Fruit fly (Drosophila melanogaster) whole organism, embryonic: ENCODE measurements around the gene fan.

ENCODE experiments used
- ATbp ChIP-seq: fragments of 200-800 bp; sonication (Bioruptor generic); optimal IDR thresholded peaks from 2 replicates; lab custom pipeline; 2017; ENCODE audit warnings: missing biosample characterization, mild to moderate bottlenecking, missing genetic modification characterization, missing genetic modification reagents
- Aef1 ChIP-seq: fragments of 200-800 bp; sonication (Bioruptor generic); IDR thresholded peaks from 3 replicates; pipeline ENCODE4 v1.3.6; 2022; ENCODE audit warnings: missing biosample characterization, missing genetic modification characterization
- Bdp1 ChIP-seq: fragments of 200-800 bp; sonication (Bioruptor generic); optimal IDR thresholded peaks from 3 replicates; lab custom pipeline; 2016; ENCODE audit warnings: missing biosample characterization, missing genetic modification characterization
- CG10147 ChIP-seq: fragments of 200-800 bp; sonication (Bioruptor generic); optimal IDR thresholded peaks from 2 replicates; lab custom pipeline; 2019; ENCODE audit warnings: missing biosample characterization, mild to moderate bottlenecking, missing genetic modification characterization, moderate library complexity
- CG10366 ChIP-seq: fragments of 200-800 bp; sonication (Bioruptor generic); IDR thresholded peaks from 2 replicates; pipeline ENCODE4 v1.3.6; 2022; ENCODE audit warnings: missing biosample characterization, missing genetic modification characterization
- CG10565 ChIP-seq: fragments of 200-800 bp; sonication (Bioruptor generic); optimal IDR thresholded peaks from 3 replicates; lab custom pipeline; 2016; ENCODE audit warnings: missing biosample characterization, mild to moderate bottlenecking, missing genetic modification characterization
- CG10979 ChIP-seq: fragments of 200-800 bp; sonication (Bioruptor generic); optimal IDR thresholded peaks from 2 replicates; lab custom pipeline; 2018; ENCODE audit warnings: missing biosample characterization, mild to moderate bottlenecking, missing genetic modification characterization, moderate library complexity
- CG11085 ChIP-seq: fragments of 200-800 bp; sonication (Bioruptor generic); IDR thresholded peaks from 2 replicates; pipeline ENCODE4 v1.3.6; 2022; ENCODE audit warnings: missing biosample characterization, missing genetic modification characterization
- CG12391 ChIP-seq: fragments of 200-800 bp; sonication (Bioruptor generic); optimal IDR thresholded peaks from 3 replicates; lab custom pipeline; 2018; ENCODE audit warnings: missing biosample characterization, mild to moderate bottlenecking, missing genetic modification characterization, moderate library complexity
- CG12942 ChIP-seq: fragments of 200-800 bp; sonication (Bioruptor generic); optimal IDR thresholded peaks from 3 replicates; lab custom pipeline; 2016; ENCODE audit warnings: missing biosample characterization, missing genetic modification characterization
- CG1529 ChIP-seq: fragments of 200-800 bp; sonication (Bioruptor generic); optimal IDR thresholded peaks from 3 replicates; lab custom pipeline; 2018; ENCODE audit warnings: missing biosample characterization, missing genetic modification characterization
- CG2116 ChIP-seq: fragments of 200-800 bp; sonication (Bioruptor generic); optimal IDR thresholded peaks from 3 replicates; lab custom pipeline; 2018; ENCODE audit warnings: missing biosample characterization, mild to moderate bottlenecking, missing genetic modification characterization
- CG30020 ChIP-seq: fragments of 200-800 bp; optimal IDR thresholded peaks from 2 replicates; lab custom pipeline; 2019; ENCODE audit warnings: missing biosample characterization, mild to moderate bottlenecking, missing genetic modification characterization, moderate library complexity
- CG3407 ChIP-seq: fragments of 200-800 bp; sonication (Bioruptor generic); optimal IDR thresholded peaks from 2 replicates; lab custom pipeline; 2018; ENCODE audit warnings: missing biosample characterization, mild to moderate bottlenecking, missing genetic modification characterization
- CG34422 ChIP-seq: fragments of 200-800 bp; sonication (Bioruptor generic); IDR thresholded peaks from 3 replicates; pipeline ENCODE4 v1.3.6; 2022; ENCODE audit warnings: missing biosample characterization, missing genetic modification characterization
- CG3995 ChIP-seq: fragments of 200-800 bp; sonication (Bioruptor generic); optimal IDR thresholded peaks from 3 replicates; lab custom pipeline; 2016; ENCODE audit warnings: missing biosample characterization, missing genetic modification characterization
- CG42726 ChIP-seq: fragments of 200-800 bp; sonication (Bioruptor generic); IDR thresholded peaks from 2 replicates; pipeline ENCODE4 v1.3.6; 2022; ENCODE audit warnings: missing biosample characterization, missing genetic modification characterization; ENCODE audit not compliant: partially characterized antibody
- CG4282 ChIP-seq: fragments of 200-800 bp; sonication (Bioruptor generic); optimal IDR thresholded peaks from 2 replicates; lab custom pipeline; 2016; ENCODE audit warnings: missing biosample characterization, missing genetic modification characterization
- CG6765 ChIP-seq: fragments of 200-800 bp; sonication (Bioruptor generic); optimal IDR thresholded peaks from 3 replicates; lab custom pipeline; 2017; ENCODE audit warnings: missing biosample characterization, mild to moderate bottlenecking, missing genetic modification characterization
- CG7786 ChIP-seq: fragments of 200-800 bp; sonication (Bioruptor generic); optimal IDR thresholded peaks from 2 replicates; lab custom pipeline; 2016; ENCODE audit warnings: missing biosample characterization, missing genetic modification characterization
- CG7987 ChIP-seq: fragments of 200-800 bp; sonication (Bioruptor generic); optimal IDR thresholded peaks from 2 replicates; lab custom pipeline; 2018; ENCODE audit warnings: missing biosample characterization, mild to moderate bottlenecking, missing genetic modification characterization, moderate library complexity
- CG8281 ChIP-seq: fragments of 200-800 bp; sonication (Bioruptor generic); optimal IDR thresholded peaks from 2 replicates; lab custom pipeline; 2018; ENCODE audit warnings: missing biosample characterization, mild to moderate bottlenecking, missing genetic modification characterization, moderate library complexity
- CG8478 ChIP-seq: fragments of >200 bp; optimal IDR thresholded peaks from 2 replicates; lab custom pipeline; 2018
- CG8944 ChIP-seq: fragments of 200-800 bp; sonication (Bioruptor generic); optimal IDR thresholded peaks from 3 replicates; lab custom pipeline; 2016; ENCODE audit warnings: missing biosample characterization, missing genetic modification characterization
- Chrac-16 ChIP-seq: fragments of 200-800 bp; sonication (Bioruptor generic); optimal IDR thresholded peaks from 3 replicates; lab custom pipeline; 2016; ENCODE audit warnings: missing biosample characterization, missing genetic modification characterization
- Drgx ChIP-seq: fragments of 200-800 bp; sonication (Bioruptor generic); IDR thresholded peaks from 2 replicates; pipeline ENCODE4 v1.3.6; 2022; ENCODE audit warnings: missing biosample characterization, missing genetic modification characterization
- E2f2 ChIP-seq: fragments of 200-800 bp; sonication (Bioruptor generic); IDR thresholded peaks from 2 replicates; pipeline ENCODE4 v1.3.6; 2022; ENCODE audit warnings: missing biosample characterization, missing genetic modification characterization
- Hr51 ChIP-seq, 2 experiments: fragments of 200-800 bp; sonication (Bioruptor generic); optimal IDR thresholded peaks; 2 replicates in 1 of 2; 3 replicates in 1 of 2; lab custom pipeline; 2016 to 2018; ENCODE audit warnings: missing biosample characterization in 2 of 2, missing genetic modification characterization in 2 of 2, mild to moderate bottlenecking in 1 of 2, moderate library complexity in 1 of 2
- Kr ChIP-seq: fragments of 200-800 bp; sonication (Bioruptor generic); optimal IDR thresholded peaks from 2 replicates; lab custom pipeline; 2017; ENCODE audit warnings: missing biosample characterization, mild to moderate bottlenecking, missing genetic modification characterization
- MESR4 ChIP-seq: fragments of 200-800 bp; sonication (Bioruptor generic); optimal IDR thresholded peaks from 2 replicates; lab custom pipeline; 2018; ENCODE audit warnings: missing biosample characterization, mild to moderate bottlenecking, missing genetic modification characterization, moderate library complexity
- MTF-1 ChIP-seq: fragments of 200-800 bp; sonication (Bioruptor generic); optimal IDR thresholded peaks from 2 replicates; lab custom pipeline; 2018; ENCODE audit warnings: missing biosample characterization, mild to moderate bottlenecking, missing genetic modification characterization, borderline replicate concordance
- NFAT ChIP-seq: fragments of 200-800 bp; sonication (Bioruptor generic); IDR thresholded peaks from 2 replicates; pipeline ENCODE4 v1.3.6; 2022; ENCODE audit warnings: missing biosample characterization, missing genetic modification characterization
- Side ChIP-seq: fragments of 200-800 bp; sonication (Bioruptor generic); optimal IDR thresholded peaks from 2 replicates; lab custom pipeline; 2016; ENCODE audit warnings: missing biosample characterization, missing genetic modification characterization
- Xbp1 ChIP-seq: fragments of 200-800 bp; sonication (Bioruptor generic); optimal IDR thresholded peaks from 3 replicates; lab custom pipeline; 2016; ENCODE audit warnings: missing biosample characterization, mild to moderate bottlenecking, missing genetic modification characterization
- ap ChIP-seq: fragments of 200-800 bp; sonication (Bioruptor generic); IDR thresholded peaks from 2 replicates; pipeline ENCODE4 v1.3.6; 2022; ENCODE audit warnings: missing biosample characterization, missing genetic modification characterization
- bigmax ChIP-seq: fragments of 200-800 bp; sonication (Bioruptor generic); optimal IDR thresholded peaks from 2 replicates; lab custom pipeline; 2018; ENCODE audit warnings: missing biosample characterization, mild to moderate bottlenecking, missing genetic modification characterization
- cad ChIP-seq: fragments of >200 bp; optimal IDR thresholded peaks from 2 replicates; lab custom pipeline; 2017; ENCODE audit warnings: missing biosample characterization, missing genetic modification characterization
- chm ChIP-seq: fragments of 200-800 bp; sonication (Bioruptor generic); IDR thresholded peaks from 2 replicates; pipeline ENCODE4 v1.3.6; 2022; ENCODE audit warnings: missing biosample characterization, missing genetic modification characterization
- gt ChIP-seq: fragments of 200-800 bp; sonication (Bioruptor generic); IDR thresholded peaks from 2 replicates; pipeline ENCODE4 v1.3.6; 2022; ENCODE audit warnings: missing biosample characterization, missing genetic modification characterization
- klu ChIP-seq: fragments of 200-800 bp; sonication (Bioruptor generic); IDR thresholded peaks from 2 replicates; pipeline ENCODE4 v1.3.6; 2022; ENCODE audit warnings: missing biosample characterization, missing genetic modification characterization
- nerfin-2 ChIP-seq: fragments of 200-800 bp; sonication (Bioruptor generic); IDR thresholded peaks from 2 replicates; pipeline ENCODE4 v1.3.6; 2022; ENCODE audit warnings: missing biosample characterization, missing genetic modification characterization; ENCODE audit not compliant: partially characterized antibody
- onecut ChIP-seq: fragments of 200-800 bp; sonication (Bioruptor generic); IDR thresholded peaks from 2 replicates; pipeline ENCODE4 v1.3.6; 2022; ENCODE audit warnings: missing biosample characterization, missing genetic modification characterization
- otp ChIP-seq: fragments of 200-800 bp; sonication (Bioruptor generic); IDR thresholded peaks from 3 replicates; pipeline ENCODE4, ENCODE4 v1.3.6; 2022; ENCODE audit warnings: missing biosample characterization, missing genetic modification characterization
- phol ChIP-seq: fragments of 200-800 bp; sonication (Bioruptor generic); optimal IDR thresholded peaks from 3 replicates; lab custom pipeline; 2018; ENCODE audit warnings: missing biosample characterization, mild to moderate bottlenecking, missing genetic modification characterization, moderate library complexity
- pum ChIP-seq: fragments of 200-800 bp; sonication (Bioruptor generic); optimal IDR thresholded peaks from 2 replicates; lab custom pipeline; 2016; ENCODE audit warnings: missing biosample characterization, missing genetic modification characterization
- repo ChIP-seq: fragments of 200-800 bp; sonication (Bioruptor generic); optimal IDR thresholded peaks from 2 replicates; lab custom pipeline; 2016; ENCODE audit warnings: missing biosample characterization, missing genetic modification characterization
- sd ChIP-seq: fragments of 200-800 bp; sonication (Bioruptor generic); optimal IDR thresholded peaks from 3 replicates; lab custom pipeline; 2018; ENCODE audit warnings: missing biosample characterization, mild to moderate bottlenecking, missing genetic modification characterization, moderate library complexity
- sens-2 ChIP-seq: fragments of 200-800 bp; sonication (Bioruptor generic); IDR thresholded peaks from 2 replicates; pipeline ENCODE4 v1.3.6; 2022; ENCODE audit warnings: missing biosample characterization, missing genetic modification characterization
- tin ChIP-seq: fragments of 200-800 bp; sonication (Bioruptor generic); optimal IDR thresholded peaks from 3 replicates; lab custom pipeline; 2016; ENCODE audit warnings: missing biosample characterization, missing genetic modification characterization
- twi ChIP-seq: fragments of 200-800 bp; optimal IDR thresholded peaks from 2 replicates; lab custom pipeline; 2019; ENCODE audit warnings: missing biosample characterization, mild to moderate bottlenecking, missing genetic modification characterization, moderate library complexity
- vfl ChIP-seq: fragments of 200-800 bp; sonication (Bioruptor generic); optimal IDR thresholded peaks from 2 replicates; lab custom pipeline; 2016; ENCODE audit warnings: missing biosample characterization, missing genetic modification characterization
- z ChIP-seq: fragments of 200-800 bp; sonication (Bioruptor generic); IDR thresholded peaks from 3 replicates; pipeline ENCODE4 v1.3.6; 2022; ENCODE audit warnings: missing biosample characterization, missing genetic modification characterization

fan gene

dm6 chr3L:8081822-8082221 lies 27.1 kb upstream of the fan start (continued):
- TF ChIP-seq otp (GFP tag; lab: Robert Waterston, UW) (no peak; the same call in 2 of the 3 replicates), ap (no peak), chm (GFP tag; lab: Robert Waterston, UW) (no peak; the same call in 1 of the 2 replicates), nerfin-2 (GFP tag; lab: Robert Waterston, UW) (no peak), z (GFP tag; lab: Robert Waterston, UW) (no peak), CG12391 (tag; lab: Kevin White, UChicago) (peak; percentile 18), MTF-1 (peak; percentile 74), ATbp (GFP tag; lab: Kevin White, UChicago) (peak; percentile 46), CG34422 (GFP tag; lab: Robert Waterston, UW) (peak; percentile 48; the same call in 1 of the 3 replicates), CG8281 (tag; lab: Kevin White, UChicago) (peak; percentile 28), CG7987 (GFP tag; lab: Kevin White, UChicago) (peak; percentile 78), CG12942 (no peak), CG6765 (peak; percentile 66), CG10366 (GFP tag; lab: Robert Waterston, UW) (no peak), CG8944 (GFP tag; lab: Kevin White, UChicago) (no peak), CG3995 (GFP tag; lab: Kevin White, UChicago) (peak; percentile 11), CG10147 (GFP tag; lab: Kevin White, UChicago) (peak; percentile 31), CG8478 (no peak), CG3407 (no peak), CG10979 (tag; lab: Kevin White, UChicago) (no peak), CG4282 (GFP tag; lab: Kevin White, UChicago) (no peak), repo (GFP tag; lab: Kevin White, UChicago) (no peak), tin (no peak), gt (GFP tag; lab: Robert Waterston, UW) (no peak), vfl (GFP tag; lab: Kevin White, UChicago) (no peak), cad (GFP tag; lab: Kevin White, UChicago) (no peak), twi (no peak), E2f2 (GFP tag; lab: Robert Waterston, UW) (peak; percentile 57), CG30020 (tag; lab: Kevin White, UChicago) (no peak), CG42726 (GFP tag; lab: Robert Waterston, UW) (no peak), NFAT (GFP tag; lab: Robert Waterston, UW) (no peak; the same call in 1 of the 2 replicates), Hr51 (GFP tag; optimal IDR thresholded peaks at IDR 0.05; lab: Kevin White, UChicago) (peak in 1 of 2 experiments; percentile 49), Bdp1 (GFP tag; lab: Kevin White, UChicago) (no peak), CG1529 (GFP tag; lab: Kevin White, UChicago) (peak; percentile 29), sens-2 (GFP tag; lab: Robert Waterston, UW) (no peak; the same call in 1 of the 2 replicates), CG7786 (peak; percentile 19), Side (GFP tag; lab: Kevin White, UChicago) (peak; percentile 44), Kr (GFP tag; lab: Kevin White, UChicago) (no peak), bigmax (GFP tag; lab: Kevin White, UChicago) (no peak), klu (GFP tag; lab: Robert Waterston, UW) (no peak), onecut (peak; percentile 82), CG10565 (GFP tag; lab: Kevin White, UChicago) (no peak), Drgx (GFP tag; lab: Robert Waterston, UW) (peak; percentile 28; the same call in 1 of the 2 replicates), Xbp1 (no peak), phol (tag; lab: Kevin White, UChicago) (no peak), pum (GFP tag; lab: Kevin White, UChicago) (no peak), Chrac-16 (no peak), MESR4 (GFP tag; lab: Kevin White, UChicago) (no peak), Aef1 (GFP tag; lab: Robert Waterston, UW) (no peak), CG11085 (no peak), CG2116 (GFP tag; lab: Kevin White, UChicago) (peak; percentile 17), sd (peak; percentile 54)
